Worm (Caenorhabditis elegans) whole organism, young adult: ENCODE data around the gene Y48A6B.9.

Experiments used
- B0035.1 ChIP-seq: sonication (generic microtip); optimal IDR thresholded peaks from 2 replicates; lab custom pipeline; 2016; ENCODE audit warnings: missing genetic modification characterization, mild to moderate bottlenecking, missing compliant biosample characterization, missing genotype, missing genetic modification reagents
- D2030.7 ChIP-seq: fragments of 200-800 bp; sonication (Bioruptor generic); IDR thresholded peaks from 2 replicates; pipeline ENCODE4 v1.3.6; 2022; ENCODE audit warnings: missing genetic modification reagents, missing genetic modification characterization, missing compliant biosample characterization
- F23B12.7 ChIP-seq: sonication (generic microtip); optimal IDR thresholded peaks from 2 replicates; lab custom pipeline; 2017; ENCODE audit warnings: missing genetic modification characterization, mild to moderate bottlenecking, missing compliant biosample characterization, antibody characterized with exemption, moderate library complexity; ENCODE audit not compliant: insufficient read depth
- F37B4.10 ChIP-seq: fragments of 200-800 bp; sonication (Bioruptor generic); IDR thresholded peaks from 2 replicates; pipeline ENCODE4 v1.3.6; 2022; ENCODE audit warnings: missing genetic modification characterization, missing compliant biosample characterization
- F55B11.4 ChIP-seq: sonication (generic microtip); optimal IDR thresholded peaks from 2 replicates; lab custom pipeline; 2016; ENCODE audit warnings: missing compliant biosample characterization, missing genetic modification characterization, borderline replicate concordance; ENCODE audit not compliant: insufficient read depth
- T07F8.4 ChIP-seq: sonication (generic microtip); optimal IDR thresholded peaks from 2 replicates; lab custom pipeline; 2016; ENCODE audit warnings: mild to moderate bottlenecking, missing genetic modification characterization, moderate library complexity, missing compliant biosample characterization
- Y56A3A.18 ChIP-seq: fragments of 200-800 bp; sonication (Bioruptor generic); IDR thresholded peaks from 2 replicates; pipeline ENCODE4 v1.3.6; 2022; ENCODE audit warnings: missing genetic modification reagents, missing genetic modification characterization, missing compliant biosample characterization
- Y95B8A.8 ChIP-seq: fragments of 200-800 bp; sonication (Bioruptor generic); IDR thresholded peaks from 2 replicates; pipeline ENCODE4 v1.3.6; 2022; ENCODE audit warnings: missing genetic modification reagents, missing genetic modification characterization, missing compliant biosample characterization
- aptf-2 ChIP-seq: fragments of 200-800 bp; sonication (Bioruptor generic); conservative IDR thresholded peaks from 2 replicates; pipeline ENCODE4 v1.3.6; 2022; ENCODE audit warnings: missing genetic modification reagents, missing genetic modification characterization, missing compliant biosample characterization
- atf-7 ChIP-seq: sonication (generic microtip); optimal IDR thresholded peaks from 2 replicates; lab custom pipeline; 2017; ENCODE audit warnings: mild to moderate bottlenecking, missing genetic modification characterization, missing compliant biosample characterization
- attf-3 ChIP-seq: fragments of 200-800 bp; sonication (Bioruptor generic); conservative IDR thresholded peaks from 2 replicates; pipeline ENCODE4 v1.3.6; 2022; ENCODE audit warnings: missing genetic modification reagents, missing genetic modification characterization, missing compliant biosample characterization
- dpff-1 ChIP-seq: sonication (generic microtip); optimal IDR thresholded peaks from 2 replicates; lab custom pipeline; 2017; ENCODE audit warnings: mild to moderate bottlenecking, missing genetic modification characterization, missing compliant biosample characterization
- hrde-1 ChIP-seq: sonication (generic microtip); optimal IDR thresholded peaks from 2 replicates; lab custom pipeline; 2016; ENCODE audit warnings: missing genetic modification characterization, mild to moderate bottlenecking, missing compliant biosample characterization, moderate library complexity, missing genotype, missing genetic modification reagents, borderline replicate concordance
- let-607 ChIP-seq, 2 experiments: fragments of 200-800 bp in 1 of 2; sonication (Bioruptor generic) in 1 of 2; sonication (generic microtip) in 1 of 2; optimal IDR thresholded peaks; 2 replicates each; lab custom pipeline; 2016 to 2018; ENCODE audit warnings: mild to moderate bottlenecking in 2 of 2, missing compliant biosample characterization in 2 of 2, missing genetic modification characterization in 2 of 2, moderate library complexity in 2 of 2, missing genotype in 1 of 2
- lin-35 ChIP-seq, 3 experiments: fragments of 150-350 bp in 2 of 3; sonication (generic microtip) in 1 of 3; optimal IDR thresholded peaks; 2 replicates each; lab custom pipeline; 2014 to 2018; ENCODE audit warnings: missing biosample characterization in 3 of 3, missing genetic modification characterization in 3 of 3, missing genetic modification reagents in 3 of 3
- lin-40 ChIP-seq: sonication (generic microtip); optimal IDR thresholded peaks from 2 replicates; lab custom pipeline; 2016; ENCODE audit warnings: missing genetic modification characterization, mild to moderate bottlenecking, missing compliant biosample characterization, missing genotype, missing genetic modification reagents
- madf-3 ChIP-seq: fragments of 200-800 bp; sonication (Bioruptor generic); IDR thresholded peaks from 2 replicates; pipeline ENCODE4 v1.3.6; 2022; ENCODE audit warnings: missing genetic modification reagents, missing genetic modification characterization, missing compliant biosample characterization
- madf-6 ChIP-seq: fragments of 200-800 bp; sonication (Bioruptor generic); IDR thresholded peaks from 2 replicates; pipeline ENCODE4 v1.3.6; 2022; ENCODE audit warnings: missing genetic modification reagents, missing genetic modification characterization, missing compliant biosample characterization
- mcd-1 ChIP-seq: fragments of 200-800 bp; sonication (Bioruptor generic); IDR thresholded peaks from 2 replicates; pipeline ENCODE4 v1.3.6; 2022; ENCODE audit warnings: missing genetic modification reagents, missing genetic modification characterization, missing compliant biosample characterization
- nfya-2 ChIP-seq: fragments of 200-800 bp; sonication (Bioruptor generic); IDR thresholded peaks from 2 replicates; pipeline ENCODE4 v1.3.6; 2022; ENCODE audit warnings: missing genetic modification reagents, missing genetic modification characterization, missing compliant biosample characterization
- nhr-120 ChIP-seq: fragments of 200-800 bp; sonication (Bioruptor generic); IDR thresholded peaks from 2 replicates; pipeline ENCODE4 v1.3.6; 2022; ENCODE audit warnings: missing genetic modification characterization, missing compliant biosample characterization
- nhr-80 ChIP-seq: sonication (generic microtip); optimal IDR thresholded peaks from 2 replicates; lab custom pipeline; 2016; ENCODE audit warnings: missing genetic modification characterization, missing compliant biosample characterization
- pbrm-1 ChIP-seq: fragments of 200-800 bp; sonication (Bioruptor generic); IDR thresholded peaks from 2 replicates; pipeline ENCODE4 v1.3.6; 2022; ENCODE audit warnings: missing genetic modification reagents, missing genetic modification characterization, missing compliant biosample characterization
- rcor-1 ChIP-seq: fragments of 200-800 bp; sonication (Bioruptor generic); IDR thresholded peaks from 2 replicates; pipeline ENCODE4 v1.3.6; 2022; ENCODE audit warnings: missing genetic modification reagents, missing genetic modification characterization, missing compliant biosample characterization
- sdz-38 ChIP-seq: sonication (generic microtip); optimal IDR thresholded peaks from 2 replicates; lab custom pipeline; 2016; ENCODE audit warnings: missing genotype, missing genetic modification characterization, missing compliant biosample characterization
- somi-1 ChIP-seq: fragments of 200-800 bp; sonication (Bioruptor generic); optimal IDR thresholded peaks from 2 replicates; lab custom pipeline; 2018; ENCODE audit warnings: mild to moderate bottlenecking, missing genetic modification characterization, missing compliant biosample characterization
- tbp1 ChIP-seq: fragments of 200-800 bp; sonication (Bioruptor generic); optimal IDR thresholded peaks from 2 replicates; lab custom pipeline; 2018; ENCODE audit warnings: mild to moderate bottlenecking, missing genetic modification characterization, missing compliant biosample characterization
- tbx-9 ChIP-seq: sonication (generic microtip); optimal IDR thresholded peaks from 2 replicates; lab custom pipeline; 2016; ENCODE audit warnings: borderline replicate concordance, missing genetic modification characterization, inconsistent platforms, missing compliant biosample characterization
- zfh-2 ChIP-seq: fragments of 200-800 bp; sonication (Bioruptor generic); conservative IDR thresholded peaks from 2 replicates; pipeline ENCODE4 v1.3.6; 2022; ENCODE audit warnings: missing genetic modification reagents, missing genetic modification characterization, missing compliant biosample characterization
- ztf-25 ChIP-seq: fragments of 200-800 bp; sonication (Bioruptor generic); IDR thresholded peaks from 2 replicates; pipeline ENCODE4 v1.3.6; 2022; ENCODE audit warnings: missing genetic modification reagents, missing genetic modification characterization, missing compliant biosample characterization
- ztf-26 ChIP-seq: sonication (generic microtip); optimal IDR thresholded peaks from 2 replicates; lab custom pipeline; 2017; ENCODE audit warnings: missing genetic modification characterization, missing compliant biosample characterization

The Y48A6B.9 gene

DNA sequence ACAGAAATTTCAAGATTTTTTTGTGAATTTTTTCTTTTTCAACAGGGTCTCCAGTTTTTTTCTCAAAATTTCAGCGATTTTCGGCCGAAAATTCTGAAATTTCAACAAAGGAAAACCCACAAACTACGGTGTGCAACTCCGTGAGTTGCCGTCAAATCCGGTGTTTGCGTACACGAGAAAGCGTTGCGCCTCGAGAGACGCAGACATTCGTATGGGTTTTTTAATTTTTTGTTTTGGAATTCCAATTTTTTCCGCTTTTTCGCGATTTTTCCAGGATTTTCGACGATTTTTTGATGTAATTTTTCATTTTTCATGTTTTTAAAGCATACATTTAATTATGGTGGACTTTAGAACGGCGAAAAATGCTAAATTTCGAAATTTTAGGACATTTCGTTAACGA lies 3.2 kb downstream of the Y48A6B.9 start (continued):
- TF ChIP-seq nfya-2 (GFP tag; lab: Robert Waterston, UW) (no peak), nhr-120 (GFP tag; lab: Robert Waterston, UW) (no peak), ztf-25 (no peak), rcor-1 (GFP tag; lab: Robert Waterston, UW) (no peak; the same call in 1 of the 2 replicates), F37B4.10 (GFP tag; lab: Robert Waterston, UW) (no peak), D2030.7 (GFP tag; lab: Robert Waterston, UW) (peak; percentile 88), Y95B8A.8 (GFP tag; lab: Robert Waterston, UW) (peak; percentile 61; the same call in 1 of the 2 replicates), tbx-9 (tag; lab: Kevin White, UChicago) (no peak), attf-3 (GFP tag; lab: Robert Waterston, UW) (no peak), somi-1 (GFP tag; lab: Kevin White, UChicago) (no peak), atf-7 (no peak), lin-40 (tag; lab: Kevin White, UChicago) (peak; percentile 56), F23B12.7 (peak; percentile 75), B0035.1 (no peak), let-607 (tag; optimal IDR thresholded peaks at IDR 0.05; lab: Kevin White, UChicago) (no peak), Y56A3A.18 (GFP tag; lab: Robert Waterston, UW) (no peak)

DNA sequence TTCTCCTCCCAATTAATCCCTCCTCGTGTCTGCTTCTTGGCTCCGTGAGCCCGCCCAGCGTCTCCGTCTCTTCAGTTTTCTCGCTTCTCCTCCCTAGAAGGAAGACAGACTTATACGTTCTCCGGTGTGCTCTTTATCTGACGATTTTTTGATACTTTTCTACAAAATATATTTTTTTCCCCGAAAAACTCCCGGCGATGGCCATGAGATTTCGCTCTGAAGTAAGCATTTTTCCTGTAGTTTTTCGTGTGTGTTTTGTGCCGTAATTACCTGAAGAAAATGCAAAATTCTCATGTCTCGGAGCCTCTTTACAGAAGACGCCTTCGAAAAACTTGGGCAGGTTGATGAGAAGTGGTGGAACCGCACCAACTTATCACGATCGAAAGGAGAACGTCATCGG lies 3.7 kb downstream of the Y48A6B.9 start, which contains the start of gene spat-2:
Gene spat-2, plus strand, starts transcription at position 301 of the 400 bp plus-strand sequence.
- TF ChIP-seq sdz-38 (tag; lab: Kevin White, UChicago) (no peak), F55B11.4 (tag; lab: Kevin White, UChicago) (no peak), ztf-26 (tag; lab: Kevin White, UChicago) (no peak), madf-3 (GFP tag; lab: Robert Waterston, UW) (no peak), madf-6 (GFP tag; lab: Robert Waterston, UW) (no peak), pbrm-1 (GFP tag; lab: Robert Waterston, UW) (no peak)

DNA sequence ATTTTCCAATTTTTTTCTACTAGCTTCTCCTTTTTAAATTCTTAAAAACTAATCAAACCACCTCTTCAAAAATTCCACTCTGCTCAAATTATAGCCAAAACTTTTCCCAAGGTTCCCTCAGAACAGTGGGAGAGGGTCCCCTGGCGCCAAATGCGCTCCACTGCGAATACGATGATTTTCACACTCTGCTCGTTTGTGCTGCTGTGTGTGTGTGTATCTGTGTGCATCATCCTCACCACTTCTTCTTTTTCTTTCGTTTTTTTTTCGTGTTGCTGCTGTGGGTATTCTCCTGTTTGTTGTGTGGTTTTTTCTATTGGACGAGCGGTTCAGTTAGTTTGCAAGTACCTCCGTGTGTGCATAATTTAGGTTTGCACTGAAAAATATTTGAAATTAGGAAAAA lies 6.3 kb downstream of the Y48A6B.9 start:
- TF ChIP-seq zfh-2 (0 out of 2 replicates have a peak, but pooled peaks have one; percentile 23), mcd-1 (GFP tag; lab: Robert Waterston, UW) (0 out of 2 replicates have a peak, but pooled peaks have one; percentile 10), ztf-26 (tag; lab: Kevin White, UChicago) (no peak), aptf-2 (GFP tag; lab: Robert Waterston, UW) (no peak)

DNA sequence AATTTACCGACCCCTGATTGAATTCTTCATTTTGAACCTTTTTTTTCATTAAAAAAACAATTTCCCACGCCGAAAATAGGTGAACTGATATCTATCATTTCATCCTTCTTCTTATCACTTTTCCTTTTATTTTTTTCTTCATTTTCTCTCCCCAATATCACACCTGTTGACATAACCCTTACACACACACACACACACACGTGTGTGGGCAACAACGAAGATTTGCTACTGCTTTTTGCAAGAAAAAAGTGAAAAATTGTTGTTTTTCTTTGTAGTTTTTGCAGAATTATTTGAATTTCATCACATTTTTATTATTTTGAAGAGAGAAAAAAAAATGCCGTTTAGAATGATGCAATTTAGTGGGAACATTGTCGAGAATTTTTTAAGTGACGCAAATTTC lies 7.6 kb downstream of the Y48A6B.9 start:
- TF ChIP-seq dpff-1 (tag; lab: Kevin White, UChicago), result no peak
- peak; percentile 29 for TF ChIP-seq nhr-80 (tag; lab: Kevin White, UChicago)
- TF ChIP-seq T07F8.4, result no peak
- TF ChIP-seq atf-7, result no peak
- no peak for TF ChIP-seq tbp1 (GFP tag; lab: Kevin White, UChicago)
- no peak for TF ChIP-seq hrde-1 (tag; lab: Kevin White, UChicago)
- TF ChIP-seq rcor-1 (GFP tag; lab: Robert Waterston, UW), result no peak

DNA sequence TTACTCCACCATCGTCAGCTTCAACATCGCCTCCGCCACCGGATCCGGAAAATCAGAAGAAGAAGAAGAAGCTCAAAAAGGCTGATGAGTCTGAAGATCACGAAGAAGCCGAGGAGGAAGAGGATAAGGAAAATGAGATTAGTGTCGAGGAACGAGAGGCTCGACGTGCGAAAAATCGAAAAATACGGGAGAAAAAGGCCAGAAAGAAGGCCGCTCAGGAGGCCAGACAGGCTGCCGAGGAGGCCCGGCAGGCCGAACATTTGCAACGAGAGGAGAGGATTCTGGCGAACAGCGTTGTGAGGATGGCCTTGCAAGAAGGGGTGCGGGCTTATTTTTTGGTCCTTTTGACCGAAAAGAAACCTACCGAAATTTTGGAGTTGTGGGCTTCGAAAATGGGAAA lies 12.2 kb downstream of the Y48A6B.9 start:
- no peak for TF ChIP-seq lin-35 (GFP tag; optimal IDR thresholded peaks at IDR 0.05; lab: Kevin White, UChicago)
- TF ChIP-seq zfh-2, result peak; percentile 69
